Fruit fly (Drosophila melanogaster) whole organism, embryonic: ENCODE measurements around the gene CG6685.

Source experiments
- BEAF-32 ChIP-seq: fragments of 200-800 bp; sonication (Bioruptor generic); optimal IDR thresholded peaks from 3 replicates; lab custom pipeline; 2017; ENCODE audit warnings: missing biosample characterization, missing genetic modification characterization, mild to moderate bottlenecking, moderate library complexity, missing genetic modification reagents
- CG1024 ChIP-seq: fragments of 200-800 bp; sonication (Bioruptor generic); IDR thresholded peaks from 2 replicates; pipeline ENCODE4 v1.3.6; 2022; ENCODE audit warnings: missing biosample characterization, missing genetic modification characterization
- CG10274 ChIP-seq: fragments of 200-800 bp; sonication (Bioruptor generic); optimal IDR thresholded peaks from 3 replicates; lab custom pipeline; 2017; ENCODE audit warnings: missing biosample characterization, mild to moderate bottlenecking, missing genetic modification characterization
- CG10959 ChIP-seq: fragments of 200-800 bp; sonication (Bioruptor generic); IDR thresholded peaks from 2 replicates; pipeline ENCODE4 v1.3.6; 2022; ENCODE audit warnings: missing biosample characterization, missing genetic modification characterization
- CG11398 ChIP-seq: fragments of 200-800 bp; sonication (Bioruptor generic); optimal IDR thresholded peaks from 2 replicates; lab custom pipeline; 2016; ENCODE audit warnings: missing biosample characterization, missing genetic modification characterization
- CG11696 ChIP-seq: fragments of 200-800 bp; sonication (Bioruptor generic); IDR thresholded peaks from 2 replicates; pipeline ENCODE4 v1.3.6; 2022; ENCODE audit warnings: missing biosample characterization, missing genetic modification characterization
- CG12659 ChIP-seq: fragments of 200-800 bp; sonication (Bioruptor generic); optimal IDR thresholded peaks from 3 replicates; lab custom pipeline; 2017; ENCODE audit warnings: mild to moderate bottlenecking, missing biosample characterization, missing genetic modification reagents, missing genetic modification characterization
- CG12744 ChIP-seq: fragments of 200-800 bp; sonication (Bioruptor generic); optimal IDR thresholded peaks from 2 replicates; lab custom pipeline; 2016; ENCODE audit warnings: missing biosample characterization, missing genetic modification characterization
- CG12769 ChIP-seq: fragments of 200-800 bp; sonication (Bioruptor generic); optimal IDR thresholded peaks from 2 replicates; lab custom pipeline; 2019; ENCODE audit warnings: missing biosample characterization, mild to moderate bottlenecking, missing genetic modification characterization, moderate library complexity
- CG13624 ChIP-seq: fragments of 200-800 bp; sonication (Bioruptor generic); optimal IDR thresholded peaks from 2 replicates; lab custom pipeline; 2016; ENCODE audit warnings: missing biosample characterization, missing genetic modification characterization
- CG15269 ChIP-seq: fragments of 200-800 bp; sonication (Bioruptor generic); optimal IDR thresholded peaks from 2 replicates; lab custom pipeline; 2018; ENCODE audit warnings: missing biosample characterization, mild to moderate bottlenecking, missing genetic modification characterization, moderate library complexity
- CG17186 ChIP-seq: fragments of 200-800 bp; sonication (Bioruptor generic); optimal IDR thresholded peaks from 3 replicates; lab custom pipeline; 2017; ENCODE audit warnings: missing biosample characterization, missing genetic modification reagents, missing genetic modification characterization
- CG17328 ChIP-seq: fragments of 200-800 bp; sonication (Bioruptor generic); IDR thresholded peaks from 2 replicates; pipeline ENCODE4 v1.3.6; 2022; ENCODE audit warnings: missing biosample characterization, missing genetic modification characterization
- CG17385 ChIP-seq: fragments of 200-800 bp; sonication (Bioruptor generic); optimal IDR thresholded peaks from 3 replicates; lab custom pipeline; 2018; ENCODE audit warnings: missing biosample characterization, mild to moderate bottlenecking, missing genetic modification characterization
- CG17612 ChIP-seq: fragments of 200-800 bp; sonication (Bioruptor generic); IDR thresholded peaks from 2 replicates; pipeline ENCODE4 v1.3.6; 2022; ENCODE audit warnings: missing biosample characterization, missing genetic modification characterization
- CG1792 ChIP-seq: fragments of 200-800 bp; sonication (Bioruptor generic); optimal IDR thresholded peaks from 2 replicates; lab custom pipeline; 2016; ENCODE audit warnings: missing biosample characterization, missing genetic modification characterization
- CG42726 ChIP-seq: fragments of 200-800 bp; sonication (Bioruptor generic); IDR thresholded peaks from 2 replicates; pipeline ENCODE4 v1.3.6; 2022; ENCODE audit warnings: missing biosample characterization, missing genetic modification characterization; ENCODE audit not compliant: partially characterized antibody
- CG4360 ChIP-seq: fragments of 200-800 bp; sonication (Bioruptor generic); IDR thresholded peaks from 2 replicates; pipeline ENCODE4 v1.3.6; 2022; ENCODE audit warnings: missing biosample characterization, missing genetic modification characterization
- CG9437 ChIP-seq: fragments of 200-800 bp; sonication (Bioruptor generic); optimal IDR thresholded peaks from 2 replicates; lab custom pipeline; 2018; ENCODE audit warnings: missing biosample characterization, mild to moderate bottlenecking, missing genetic modification characterization
- CG9797 ChIP-seq: fragments of 200-800 bp; sonication (Bioruptor generic); optimal IDR thresholded peaks from 3 replicates; lab custom pipeline; 2018; ENCODE audit warnings: missing biosample characterization, mild to moderate bottlenecking, missing genetic modification characterization
- Camta ChIP-seq: fragments of 200-800 bp; sonication (Bioruptor generic); optimal IDR thresholded peaks from 2 replicates; lab custom pipeline; 2016; ENCODE audit warnings: missing biosample characterization, missing genetic modification characterization
- Gug ChIP-seq: fragments of 200-800 bp; sonication (Bioruptor generic); IDR thresholded peaks from 4 replicates; pipeline ENCODE4 v1.3.6; 2022; ENCODE audit warnings: missing biosample characterization, missing genetic modification characterization
- Hey ChIP-seq: fragments of 200-800 bp; sonication (Bioruptor generic); optimal IDR thresholded peaks from 3 replicates; lab custom pipeline; 2018; ENCODE audit warnings: missing biosample characterization, mild to moderate bottlenecking, missing genetic modification characterization
- HmgD ChIP-seq: fragments of 200-800 bp; sonication (Bioruptor generic); optimal IDR thresholded peaks from 3 replicates; lab custom pipeline; 2016; ENCODE audit warnings: missing biosample characterization, missing genetic modification characterization
- MBD-R2 ChIP-seq: fragments of 200-800 bp; sonication (Bioruptor generic); IDR thresholded peaks from 2 replicates; pipeline ENCODE4 v1.3.6; 2022; ENCODE audit warnings: missing biosample characterization, missing genetic modification characterization
- Nf-YC ChIP-seq: fragments of 200-800 bp; optimal IDR thresholded peaks from 3 replicates; lab custom pipeline; 2019; ENCODE audit warnings: missing biosample characterization, mild to moderate bottlenecking, missing genetic modification characterization, moderate library complexity
- Sin3A ChIP-seq: fragments of >200 bp; optimal IDR thresholded peaks from 2 replicates; lab custom pipeline; 2018
- Stat92E ChIP-seq, 3 experiments: fragments of >200 bp in 2 of 3; fragments of 200-800 bp in 1 of 3; sonication (Bioruptor generic) in 1 of 3; optimal IDR thresholded peaks; 2 replicates each; lab custom pipeline; 2017 to 2019; ENCODE audit warnings: missing biosample characterization in 3 of 3, missing genetic modification characterization in 3 of 3, mild to moderate bottlenecking in 1 of 3, moderate library complexity in 1 of 3
- YL-1 ChIP-seq: fragments of 200-800 bp; sonication (Bioruptor generic); optimal IDR thresholded peaks from 3 replicates; lab custom pipeline; 2017; ENCODE audit warnings: missing biosample characterization, mild to moderate bottlenecking, missing genetic modification characterization
- ap ChIP-seq: fragments of 200-800 bp; sonication (Bioruptor generic); IDR thresholded peaks from 2 replicates; pipeline ENCODE4 v1.3.6; 2022; ENCODE audit warnings: missing biosample characterization, missing genetic modification characterization
- bigmax ChIP-seq: fragments of 200-800 bp; sonication (Bioruptor generic); optimal IDR thresholded peaks from 2 replicates; lab custom pipeline; 2018; ENCODE audit warnings: missing biosample characterization, mild to moderate bottlenecking, missing genetic modification characterization
- chinmo ChIP-seq: fragments of 200-800 bp; sonication (Bioruptor generic); IDR thresholded peaks from 4 replicates; pipeline ENCODE4 v1.3.6; 2022; ENCODE audit warnings: missing biosample characterization, missing genetic modification characterization; ENCODE audit not compliant: partially characterized antibody
- cwo ChIP-seq: fragments of 200-800 bp; sonication (Bioruptor generic); optimal IDR thresholded peaks from 3 replicates; lab custom pipeline; 2017; ENCODE audit warnings: missing biosample characterization, missing genetic modification characterization, mild to moderate bottlenecking, moderate library complexity, missing genetic modification reagents
- dan ChIP-seq: fragments of 200-800 bp; sonication (Bioruptor generic); IDR thresholded peaks from 2 replicates; pipeline ENCODE4 v1.3.6; 2022; ENCODE audit warnings: missing biosample characterization, missing genetic modification characterization
- dmrt99B ChIP-seq: fragments of 200-800 bp; sonication (Bioruptor generic); optimal IDR thresholded peaks from 2 replicates; lab custom pipeline; 2018; ENCODE audit warnings: missing biosample characterization, mild to moderate bottlenecking, missing genetic modification characterization, moderate library complexity
- ewg ChIP-seq: fragments of 200-800 bp; sonication (Bioruptor generic); optimal IDR thresholded peaks from 3 replicates; lab custom pipeline; 2017; ENCODE audit warnings: mild to moderate bottlenecking, missing biosample characterization, missing genetic modification reagents, missing genetic modification characterization
- gce ChIP-seq: fragments of 200-800 bp; sonication (Bioruptor generic); IDR thresholded peaks from 3 replicates; pipeline ENCODE4 v1.3.6; 2022; ENCODE audit warnings: missing biosample characterization, missing genetic modification characterization
- gfzf ChIP-seq: fragments of 200-800 bp; sonication (Bioruptor generic); optimal IDR thresholded peaks from 2 replicates; lab custom pipeline; 2016; ENCODE audit warnings: missing biosample characterization, mild to moderate bottlenecking, missing genetic modification characterization, moderate library complexity
- gsb-n ChIP-seq: fragments of 200-800 bp; sonication (Bioruptor generic); optimal IDR thresholded peaks from 3 replicates; lab custom pipeline; 2018; ENCODE audit warnings: missing biosample characterization, mild to moderate bottlenecking, missing genetic modification characterization
- knrl ChIP-seq: fragments of 200-800 bp; sonication (Bioruptor generic); IDR thresholded peaks from 3 replicates; pipeline ENCODE4 v1.3.6; 2022; ENCODE audit warnings: missing biosample characterization, missing genetic modification characterization; ENCODE audit not compliant: partially characterized antibody
- luna ChIP-seq: fragments of 200-800 bp; sonication (Bioruptor generic); optimal IDR thresholded peaks from 2 replicates; lab custom pipeline; 2016; ENCODE audit warnings: missing biosample characterization, missing genetic modification characterization
- nmo ChIP-seq: fragments of 200-800 bp; sonication (Bioruptor generic); optimal IDR thresholded peaks from 2 replicates; lab custom pipeline; 2018; ENCODE audit warnings: missing biosample characterization, mild to moderate bottlenecking, missing genetic modification characterization, moderate library complexity
- onecut ChIP-seq: fragments of 200-800 bp; sonication (Bioruptor generic); IDR thresholded peaks from 2 replicates; pipeline ENCODE4 v1.3.6; 2022; ENCODE audit warnings: missing biosample characterization, missing genetic modification characterization
- repo ChIP-seq: fragments of 200-800 bp; sonication (Bioruptor generic); optimal IDR thresholded peaks from 2 replicates; lab custom pipeline; 2016; ENCODE audit warnings: missing biosample characterization, missing genetic modification characterization
- scrt ChIP-seq: fragments of 200-800 bp; sonication (Bioruptor generic); optimal IDR thresholded peaks from 2 replicates; lab custom pipeline; 2018; ENCODE audit warnings: missing biosample characterization, mild to moderate bottlenecking, missing genetic modification characterization, moderate library complexity
- slp2 ChIP-seq: fragments of 200-800 bp; sonication (Bioruptor generic); optimal IDR thresholded peaks from 2 replicates; lab custom pipeline; 2016; ENCODE audit warnings: missing biosample characterization, missing genetic modification characterization
- sqz ChIP-seq: fragments of 200-800 bp; sonication (Bioruptor generic); optimal IDR thresholded peaks from 3 replicates; lab custom pipeline; 2018; ENCODE audit warnings: missing biosample characterization, mild to moderate bottlenecking, missing genetic modification characterization
- sr ChIP-seq: fragments of 200-800 bp; sonication (Bioruptor generic); IDR thresholded peaks from 3 replicates; pipeline ENCODE4 v1.3.6; 2022; ENCODE audit warnings: missing biosample characterization, missing genetic modification characterization
- vfl ChIP-seq: fragments of 200-800 bp; sonication (Bioruptor generic); optimal IDR thresholded peaks from 2 replicates; lab custom pipeline; 2016; ENCODE audit warnings: missing biosample characterization, missing genetic modification characterization
- wdn ChIP-seq: fragments of 200-800 bp; sonication (Bioruptor generic); IDR thresholded peaks from 2 replicates; pipeline ENCODE4 v1.3.6; 2022; ENCODE audit warnings: missing biosample characterization, missing genetic modification characterization
- zfh2 ChIP-seq: fragments of 200-800 bp; sonication (Bioruptor generic); optimal IDR thresholded peaks from 2 replicates; lab custom pipeline; 2016; ENCODE audit warnings: missing biosample characterization, missing genetic modification characterization

Gene CG6685

DNA sequence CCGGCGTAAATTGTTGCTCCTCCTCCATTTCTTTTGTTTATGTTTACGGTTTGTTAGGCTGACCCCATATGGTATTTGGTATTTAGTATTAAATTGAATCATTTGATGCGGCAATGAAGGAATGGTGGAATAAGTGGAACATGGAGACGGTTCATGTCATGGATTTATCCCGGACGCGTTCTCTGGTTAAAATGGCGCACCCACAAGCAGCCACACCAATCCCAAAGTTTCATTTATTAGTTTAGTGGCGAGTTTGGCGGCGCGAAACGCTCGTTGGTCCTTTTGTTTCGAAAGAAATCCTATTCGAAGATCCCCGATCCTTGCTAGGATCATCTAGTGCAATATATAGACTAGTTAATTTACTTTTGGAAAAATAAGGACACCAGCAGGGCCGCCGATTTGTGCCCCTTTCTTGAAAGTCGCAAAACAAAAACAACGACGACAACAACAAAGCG is at the start of gene CG6685, which contains the start of gene Dronc (continued):
- TF ChIP-seq CG12769 (peak; percentile 36), gfzf (GFP tag; lab: Kevin White, UChicago) (peak; percentile 99), gsb-n (peak; percentile 65), dmrt99B (tag; lab: Kevin White, UChicago) (no peak), HmgD (GFP tag; lab: Kevin White, UChicago) (peak; percentile 11), CG4360 (peak; percentile 46; the same call in 1 of the 2 replicates), wdn (GFP tag; lab: Robert Waterston, UW) (no peak), ap (GFP tag; lab: Robert Waterston, UW) (no peak), bigmax (GFP tag; lab: Kevin White, UChicago) (no peak), CG1024 (GFP tag; lab: Robert Waterston, UW) (no peak), Sin3A (lab: Kevin White, UChicago) (peak; percentile 66), repo (GFP tag; lab: Kevin White, UChicago) (no peak), CG17328 (GFP tag; lab: Robert Waterston, UW) (no peak), CG42726 (GFP tag; lab: Robert Waterston, UW) (no peak), CG11398 (no peak), luna (no peak), Nf-YC (tag; lab: Kevin White, UChicago) (no peak), CG12744 (GFP tag; lab: Kevin White, UChicago) (no peak), nmo (peak; percentile 57), sqz (GFP tag; lab: Kevin White, UChicago) (no peak), dan (GFP tag; lab: Robert Waterston, UW) (no peak), BEAF-32 (GFP tag; lab: Kevin White, UChicago) (peak; percentile 46), vfl (GFP tag; lab: Kevin White, UChicago) (no peak), CG15269 (tag; lab: Kevin White, UChicago) (no peak), CG10959 (GFP tag; lab: Robert Waterston, UW) (no peak), Hey (tag; lab: Kevin White, UChicago) (no peak), scrt (GFP tag; lab: Kevin White, UChicago) (peak; percentile 64), chinmo (GFP tag; lab: Robert Waterston, UW) (0 out of 4 replicates have a peak, but pooled peaks have one; percentile 25), CG11696 (GFP tag; lab: Robert Waterston, UW) (no peak), CG9797 (peak; percentile 85), cwo (no peak), CG12659 (GFP tag; lab: Kevin White, UChicago) (peak; percentile 88), Camta (GFP tag; lab: Kevin White, UChicago) (peak; percentile 9), Stat92E (GFP tag; optimal IDR thresholded peaks at IDR 0.05; lab: Kevin White, UChicago) (no peak), YL-1 (peak; percentile 77), CG17612 (no peak), gce (GFP tag; lab: Robert Waterston, UW) (no peak), CG10274 (GFP tag; lab: Kevin White, UChicago) (no peak), slp2 (GFP tag; lab: Kevin White, UChicago) (no peak), zfh2 (GFP tag; lab: Kevin White, UChicago) (peak; percentile 9), Gug (no peak), CG13624 (GFP tag; lab: Kevin White, UChicago) (peak; percentile 30), ewg (GFP tag; lab: Kevin White, UChicago) (peak; percentile 14), MBD-R2 (GFP tag; lab: Robert Waterston, UW) (peak; percentile 96), sr (GFP tag; lab: Robert Waterston, UW) (no peak; the same call in 2 of the 3 replicates), onecut (GFP tag; lab: Robert Waterston, UW) (0 out of 2 replicates have a peak, but pooled peaks have one; percentile 29), CG17186 (GFP tag; lab: Kevin White, UChicago) (peak; percentile 57), CG17385 (GFP tag; lab: Kevin White, UChicago) (no peak), CG9437 (GFP tag; lab: Kevin White, UChicago) (peak; percentile 1), CG1792 (GFP tag; lab: Kevin White, UChicago) (peak; percentile 7), knrl (GFP tag; lab: Robert Waterston, UW) (no peak; the same call in 2 of the 3 replicates)
